Worm (Caenorhabditis elegans): Measurements from ENCODE around the gene H06H21.8.

Gene H06H21.8

ce11 chrIV:4780129-4780528 lies 40.8 kb downstream of the H06H21.8 start, which contains the start of gene set-15:
Gene set-15, minus strand, starts transcription at chrIV:4780229.
- no peak for TF ChIP-seq K02D7.2 (tag; optimal IDR thresholded peaks at IDR 0.05)
- no peak for TF ChIP-seq unc-3 (GFP tag; conservative IDR thresholded peaks at IDR 0.05)
- no peak for TF ChIP-seq unc-3 (tag; optimal IDR thresholded peaks at IDR 0.05)
- TF ChIP-seq npax-4 (tag; optimal IDR thresholded peaks at IDR 0.05), result no peak
- no peak for TF ChIP-seq rnt-1 (tag; optimal IDR thresholded peaks at IDR 0.05)
- no peak for TF ChIP-seq sox-2 (GFP tag; IDR thresholded peaks at IDR 0.05)
- no peak for TF ChIP-seq sdc-2 (tag; optimal IDR thresholded peaks at IDR 0.05)
- no peak for TF ChIP-seq hlh-13 (GFP tag; optimal IDR thresholded peaks at IDR 0.05)
- TF ChIP-seq unc-42 (tag; optimal IDR thresholded peaks at IDR 0.05), result no peak
- TF ChIP-seq sox-4 (tag; optimal IDR thresholded peaks at IDR 0.05), result no peak
- TF ChIP-seq ceh-18 (tag; optimal IDR thresholded peaks at IDR 0.05), result no peak
- no peak for TF ChIP-seq ama-1 (optimal IDR thresholded peaks at IDR 0.05)
- no peak for TF ChIP-seq tbx-7 (tag; optimal IDR thresholded peaks at IDR 0.05)
- no peak for TF ChIP-seq ref-2 (tag; optimal IDR thresholded peaks at IDR 0.05)
- TF ChIP-seq syd-9 (tag; optimal IDR thresholded peaks at IDR 0.05), result no peak
- TF ChIP-seq F13H6.1 (tag; optimal IDR thresholded peaks at IDR 0.05), result no peak
- no peak for TF ChIP-seq hlh-6 (tag; optimal IDR thresholded peaks at IDR 0.05)
- TF ChIP-seq odd-2 (tag; optimal IDR thresholded peaks at IDR 0.05), result no peak
- no peak for TF ChIP-seq ahr-1 (tag; optimal IDR thresholded peaks at IDR 0.05)

ce11 chrIV:4776501-4776900 lies 44.4 kb downstream of the H06H21.8 start:
- TF ChIP-seq mec-3 (tag; optimal IDR thresholded peaks at IDR 0.05; ENCODE audit: borderline replicate concordance) (no peak), nfya-1 (tag; optimal IDR thresholded peaks at IDR 0.05) (peak; percentile 96)

ce11 chrIV:4776001-4776400 lies 44.9 kb downstream of the H06H21.8 start, which contains the start of gene R11E3.19:
Gene R11E3.19, minus strand, starts transcription at chrIV:4776101.
- TF ChIP-seq che-1 (tag; optimal IDR thresholded peaks at IDR 0.05), result no peak
- no peak for TF ChIP-seq npax-4 (tag; optimal IDR thresholded peaks at IDR 0.05)
- TF ChIP-seq sox-2 (GFP tag; IDR thresholded peaks at IDR 0.05), result no peak
- TF ChIP-seq eyg-1 (tag; optimal IDR thresholded peaks at IDR 0.05), result no peak
- no peak for TF ChIP-seq pqm-1 (tag; optimal IDR thresholded peaks at IDR 0.05)
- no peak for TF ChIP-seq hlh-6 (tag; optimal IDR thresholded peaks at IDR 0.05)
- no peak for TF ChIP-seq ceh-45 (GFP tag; IDR thresholded peaks at IDR 0.05)
- no peak for TF ChIP-seq ref-2 (tag; optimal IDR thresholded peaks at IDR 0.05)
- no peak for TF ChIP-seq nhr-11 (tag; optimal IDR thresholded peaks at IDR 0.05)
- TF ChIP-seq hlh-15 (tag; optimal IDR thresholded peaks at IDR 0.05), result no peak
- no peak for TF ChIP-seq sox-4 (tag; optimal IDR thresholded peaks at IDR 0.05)
- TF ChIP-seq ceh-24 (tag; optimal IDR thresholded peaks at IDR 0.05), result no peak
- TF ChIP-seq syd-9 (tag; optimal IDR thresholded peaks at IDR 0.05), result no peak
- no peak for TF ChIP-seq ceh-9 (tag; optimal IDR thresholded peaks at IDR 0.05)
- TF ChIP-seq ceh-2 (tag; optimal IDR thresholded peaks at IDR 0.05), result no peak
- TF ChIP-seq unc-3 (GFP tag; conservative IDR thresholded peaks at IDR 0.05), result no peak
- TF ChIP-seq unc-3 (tag; optimal IDR thresholded peaks at IDR 0.05), result no peak

- TF ChIP-seq pros-1 (tag; optimal IDR thresholded peaks at IDR 0.05), result no peak
- no peak for TF ChIP-seq pax-1 (tag; optimal IDR thresholded peaks at IDR 0.05)
- TF ChIP-seq ceh-2 (tag; optimal IDR thresholded peaks at IDR 0.05), result no peak
- no peak for TF ChIP-seq ceh-48 (tag; optimal IDR thresholded peaks at IDR 0.05)
- no peak for TF ChIP-seq elt-4 (tag; optimal IDR thresholded peaks at IDR 0.05)
- no peak for TF ChIP-seq tbx-7 (tag; optimal IDR thresholded peaks at IDR 0.05)
- TF ChIP-seq ceh-6 (GFP tag; optimal IDR thresholded peaks at IDR 0.05), result no peak
- no peak for TF ChIP-seq K02D7.2 (tag; optimal IDR thresholded peaks at IDR 0.05)
- TF ChIP-seq npax-4 (tag; optimal IDR thresholded peaks at IDR 0.05), result no peak
- no peak for TF ChIP-seq ceh-30 (tag; optimal IDR thresholded peaks at IDR 0.05)
- TF ChIP-seq elt-2 (tag; optimal IDR thresholded peaks at IDR 0.05), result no peak
- TF ChIP-seq ztf-16 (tag; optimal IDR thresholded peaks at IDR 0.05), result no peak
- TF ChIP-seq nhr-11 (tag; optimal IDR thresholded peaks at IDR 0.05), result no peak
- TF ChIP-seq F13H6.1 (tag; optimal IDR thresholded peaks at IDR 0.05), result no peak
- TF ChIP-seq ceh-24 (tag; optimal IDR thresholded peaks at IDR 0.05), result no peak
- no peak for TF ChIP-seq pqm-1 (tag; optimal IDR thresholded peaks at IDR 0.05)
- TF ChIP-seq fkh-6 (tag; optimal IDR thresholded peaks at IDR 0.05), result no peak
Observed at ce11 chrIV:4771792-4772191, 49.1 kb downstream of the H06H21.8 start, which contains the start of gene R11E3.2. Gene R11E3.2, plus strand, starts transcription at chrIV:4772092.

Data from whole organism, late embryonic.